Fruit fly (Drosophila melanogaster): Measurements from ENCODE around the gene CG15892.

DNA sequence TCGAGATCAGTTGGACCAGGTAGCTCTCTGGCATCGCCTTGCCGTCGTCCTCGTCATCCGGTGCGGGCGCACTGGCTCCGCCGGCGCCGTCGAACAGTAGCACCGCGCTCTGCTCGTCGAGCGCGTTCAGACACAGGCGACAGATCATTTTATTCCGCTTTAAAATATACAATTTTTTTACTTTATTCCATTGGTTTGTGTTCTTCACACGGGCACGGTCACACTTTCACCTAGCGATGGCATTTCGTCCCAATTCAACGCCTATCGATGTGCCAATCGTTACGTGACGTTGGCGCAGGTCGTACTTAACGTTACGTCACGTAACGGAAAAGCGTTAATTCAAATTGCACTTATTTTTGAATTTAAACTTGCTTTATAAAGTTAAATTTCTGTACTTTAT is 6.9 kb upstream of the CG15892 start, which contains the start of gene CG12219:
- no peak for TF ChIP-seq Poxn (GFP tag; IDR thresholded peaks at IDR 0.05)
- TF ChIP-seq tx (GFP tag; optimal IDR thresholded peaks at IDR 0.05), result no peak
- no peak for TF ChIP-seq Nf-YA (GFP tag; IDR thresholded peaks at IDR 0.05)
- no peak for TF ChIP-seq chif (GFP tag; optimal IDR thresholded peaks at IDR 0.05)
- no peak for TF ChIP-seq CG6689 (GFP tag; IDR thresholded peaks at IDR 0.05)
- TF ChIP-seq Jarid2 (GFP tag; optimal IDR thresholded peaks at IDR 0.05), result no peak
- TF ChIP-seq Sox102F (GFP tag; optimal IDR thresholded peaks at IDR 0.05), result no peak
- no peak for TF ChIP-seq mld (GFP tag; IDR thresholded peaks at IDR 0.05; ENCODE audit: partially characterized antibody)
- peak; percentile 50 for TF ChIP-seq bbx (GFP tag; IDR thresholded peaks at IDR 0.05; ENCODE audit: partially characterized antibody)
